Fruit fly (Drosophila melanogaster) whole organism, adult: ENCODE data around the gene zfh2.

ENCODE experiments used
- CG7045 ChIP-seq: fragments of 200-800 bp; sonication (Bioruptor generic); optimal IDR thresholded peaks from 2 replicates; lab custom pipeline; 2017; ENCODE audit warnings: missing biosample characterization, mild to moderate bottlenecking, missing genetic modification characterization
- Crg-1 ChIP-seq: fragments of 200-800 bp; sonication (Bioruptor generic); optimal IDR thresholded peaks from 2 replicates; lab custom pipeline; 2016; ENCODE audit warnings: missing biosample characterization, missing genetic modification characterization
- bab1 ChIP-seq: fragments of 200-800 bp; sonication (Bioruptor generic); optimal IDR thresholded peaks from 3 replicates; lab custom pipeline; 2019; ENCODE audit warnings: missing biosample characterization, mild to moderate bottlenecking, missing genetic modification characterization, moderate library complexity
- ovo ChIP-seq: fragments of 200-800 bp; sonication (Bioruptor generic); optimal IDR thresholded peaks from 2 replicates; lab custom pipeline; 2016; ENCODE audit warnings: missing biosample characterization, missing genetic modification characterization

DNA sequence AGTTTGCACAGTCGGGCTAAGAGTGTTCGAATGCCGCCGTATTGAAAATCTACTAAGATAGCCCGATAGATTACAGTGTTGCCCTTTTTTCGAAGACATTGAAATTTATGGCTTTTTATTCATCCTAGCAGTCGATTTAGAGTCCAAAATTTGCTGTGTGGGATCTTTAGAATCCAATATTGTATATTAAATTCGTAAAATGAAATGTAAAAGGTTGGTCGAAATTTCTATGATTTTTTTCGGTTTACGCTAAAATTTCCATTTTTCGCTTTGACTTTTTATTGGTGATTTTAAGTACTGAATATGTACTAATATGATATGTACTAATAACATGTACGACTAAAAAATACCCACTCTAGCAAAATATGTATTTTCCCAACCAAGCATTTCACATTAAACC is 65.7 kb downstream of the zfh2 start:
- no peak for TF ChIP-seq Crg-1 (GFP tag; lab: Kevin White, UChicago)
- no peak for TF ChIP-seq CG7045 (GFP tag; lab: Kevin White, UChicago)
- TF ChIP-seq ovo (GFP tag; lab: Kevin White, UChicago) = no peak
- no peak for TF ChIP-seq bab1 (GFP tag; lab: Kevin White, UChicago)
